Fruit fly (Drosophila melanogaster): Measurements from ENCODE around the gene Tie.

Tie gene

dm6 chr3L:4541573-4542371 is 9.8 kb upstream of the Tie start, which contains the start of gene CG11357:
CG11357 (plus strand) TSS chr3L:4542051.
- peak; percentile 21 for TF ChIP-seq Vsx2 (GFP tag; optimal IDR thresholded peaks at IDR 0.05; ENCODE audit: partially characterized antibody)
- peak; percentile 97 for TF ChIP-seq dmrt93B (GFP tag; optimal IDR thresholded peaks at IDR 0.05)
- peak; percentile 81 for TF ChIP-seq CG32264 (GFP tag; optimal IDR thresholded peaks at IDR 0.05)
- TF ChIP-seq tai (GFP tag; optimal IDR thresholded peaks at IDR 0.05): peak; percentile 85
- peak; percentile 33 for TF ChIP-seq Dif (GFP tag; optimal IDR thresholded peaks at IDR 0.05; ENCODE audit: partially characterized antibody)
- peak; percentile 44 for TF ChIP-seq Dfd (GFP tag; optimal IDR thresholded peaks at IDR 0.05)
- TF ChIP-seq Hnf4 (GFP tag; optimal IDR thresholded peaks at IDR 0.05): peak; percentile 95
- peak in 1 of 2 experiments; percentile 48 for TF ChIP-seq dl (GFP tag; optimal IDR thresholded peaks at IDR 0.05; ENCODE audit: insufficient read depth in 1 of 2, partially characterized antibody in 2 of 2)
- no peak for TF ChIP-seq pan (optimal IDR thresholded peaks at IDR 0.05)
- TF ChIP-seq sage (GFP tag; optimal IDR thresholded peaks at IDR 0.05): peak; percentile 91
- peak; percentile 91 for TF ChIP-seq br (GFP tag; optimal IDR thresholded peaks at IDR 0.05)
- TF ChIP-seq lola (GFP tag; optimal IDR thresholded peaks at IDR 0.05): no peak
- TF ChIP-seq ey (GFP tag; optimal IDR thresholded peaks at IDR 0.05): peak; percentile 92
- TF ChIP-seq Jra (GFP tag; optimal IDR thresholded peaks at IDR 0.05): peak; percentile 69
- no peak for TF ChIP-seq Hr78 (GFP tag; optimal IDR thresholded peaks at IDR 0.05)
- peak; percentile 83 for TF ChIP-seq Rel (GFP tag; optimal IDR thresholded peaks at IDR 0.05)
- TF ChIP-seq Rel (tag; optimal IDR thresholded peaks at IDR 0.05): peak; percentile 92
- peak; percentile 97 for TF ChIP-seq brk (GFP tag; optimal IDR thresholded peaks at IDR 0.05)
- peak; percentile 70 for TF ChIP-seq CrebA (GFP tag; optimal IDR thresholded peaks at IDR 0.05; ENCODE audit: borderline replicate concordance)
- peak; percentile 58 for TF ChIP-seq Mio (GFP tag; optimal IDR thresholded peaks at IDR 0.05)
- peak; percentile 96 for TF ChIP-seq psq (GFP tag; optimal IDR thresholded peaks at IDR 0.05)
- TF ChIP-seq fru (GFP tag; optimal IDR thresholded peaks at IDR 0.05): peak; percentile 95
- TF ChIP-seq Myc (optimal IDR thresholded peaks at IDR 0.05): no peak
- TF ChIP-seq Hr83 (GFP tag; optimal IDR thresholded peaks at IDR 0.05; ENCODE audit: poor library complexity, severe bottlenecking): peak; percentile 37
- TF ChIP-seq sv (GFP tag; optimal IDR thresholded peaks at IDR 0.05): peak; percentile 88
- TF ChIP-seq foxo (GFP tag; optimal IDR thresholded peaks at IDR 0.05): peak in 1 of 2 experiments; percentile 97
- peak; percentile 99 for TF ChIP-seq OdsH (GFP tag; optimal IDR thresholded peaks at IDR 0.05)
- peak; percentile 86 for TF ChIP-seq dsf (GFP tag; optimal IDR thresholded peaks at IDR 0.05; ENCODE audit: borderline replicate concordance)
- TF ChIP-seq h (GFP tag; optimal IDR thresholded peaks at IDR 0.05): peak; percentile 96
- no peak for TF ChIP-seq jim (GFP tag; optimal IDR thresholded peaks at IDR 0.05)
- peak; percentile 99 for TF ChIP-seq rgr (GFP tag; optimal IDR thresholded peaks at IDR 0.05)
- peak; percentile 99 for TF ChIP-seq Sp1 (GFP tag; optimal IDR thresholded peaks at IDR 0.05)
- TF ChIP-seq N (GFP tag; optimal IDR thresholded peaks at IDR 0.05): no peak
- peak; percentile 99 for TF ChIP-seq HLH106 (tag; optimal IDR thresholded peaks at IDR 0.05)
- no peak for TF ChIP-seq usp (GFP tag; optimal IDR thresholded peaks at IDR 0.05)
- peak; percentile 72 for TF ChIP-seq woc (GFP tag; optimal IDR thresholded peaks at IDR 0.05)
- peak; percentile 97 for TF ChIP-seq CG9705 (GFP tag; optimal IDR thresholded peaks at IDR 0.05)
- peak; percentile 63 for TF ChIP-seq GATAd (GFP tag; optimal IDR thresholded peaks at IDR 0.05)
- no peak for TF ChIP-seq Abd-B (GFP tag; optimal IDR thresholded peaks at IDR 0.05)

dm6 chr3L:4541070-4541469 is 9.1 kb upstream of the Tie start, which contains the start of gene CG32243:
CG32243 (minus strand) TSS chr3L:4541244.
- peak; percentile 78 for TF ChIP-seq N (GFP tag; optimal IDR thresholded peaks at IDR 0.05)
- no peak for TF ChIP-seq pan (optimal IDR thresholded peaks at IDR 0.05)
- no peak for TF ChIP-seq Rel (GFP tag; optimal IDR thresholded peaks at IDR 0.05)
- no peak for TF ChIP-seq Rel (tag; optimal IDR thresholded peaks at IDR 0.05)

All from whole organism, wandering third instar larva.